Fruit fly (Drosophila melanogaster): ENCODE measurements around the gene CG10352.
A peak's percentile ranks its signal among the peaks of the same experiment; 100 is the strongest.

The CG10352 gene

dm6 chrX:11917056-11917633, 40.2 kb upstream of the CG10352 start, which contains the start of gene pot (continued):
- TF ChIP-seq CG8944 (GFP tag; optimal IDR thresholded peaks at IDR 0.05): no peak
- TF ChIP-seq jing (GFP tag; optimal IDR thresholded peaks at IDR 0.05): no peak
- no peak for TF ChIP-seq onecut (GFP tag; IDR thresholded peaks at IDR 0.05)
- TF ChIP-seq tna (GFP tag; IDR thresholded peaks at IDR 0.05; ENCODE audit: partially characterized antibody): no peak
- TF ChIP-seq Ets97D (GFP tag; optimal IDR thresholded peaks at IDR 0.05): no peak
- TF ChIP-seq CG9932 (GFP tag; IDR thresholded peaks at IDR 0.05): no peak
- no peak for TF ChIP-seq da (GFP tag; optimal IDR thresholded peaks at IDR 0.05)
- TF ChIP-seq ro (GFP tag; IDR thresholded peaks at IDR 0.05): no peak
- no peak for TF ChIP-seq CG3407 (GFP tag; optimal IDR thresholded peaks at IDR 0.05)
- TF ChIP-seq pan (optimal IDR thresholded peaks at IDR 0.05): no peak
- no peak for TF ChIP-seq pan (GFP tag; optimal IDR thresholded peaks at IDR 0.05 in 1 of 2, IDR thresholded peaks at IDR 0.05 in 1 of 2)
- TF ChIP-seq Dp (GFP tag; optimal IDR thresholded peaks at IDR 0.05): no peak
- no peak for TF ChIP-seq CG14014 (GFP tag; IDR thresholded peaks at IDR 0.05)
- no peak for TF ChIP-seq CG15696 (tag; optimal IDR thresholded peaks at IDR 0.05)
- no peak for TF ChIP-seq chn (GFP tag; optimal IDR thresholded peaks at IDR 0.05)
- peak; percentile 34; the same call in 1 of the 2 replicates for TF ChIP-seq vvl (GFP tag; IDR thresholded peaks at IDR 0.05)
- TF ChIP-seq CG5245 (GFP tag; optimal IDR thresholded peaks at IDR 0.05): no peak
- TF ChIP-seq hkb (optimal IDR thresholded peaks at IDR 0.05): no peak
- 0 out of 2 replicates have a peak, but pooled peaks have one; percentile 21 for TF ChIP-seq hkb (GFP tag; IDR thresholded peaks at IDR 0.05)
- TF ChIP-seq phol (tag; optimal IDR thresholded peaks at IDR 0.05): no peak
- peak; percentile 46 for TF ChIP-seq CG12769 (tag; optimal IDR thresholded peaks at IDR 0.05)
- no peak for TF ChIP-seq Myb (GFP tag; optimal IDR thresholded peaks at IDR 0.05)
- peak; percentile 26 for TF ChIP-seq sqz (GFP tag; optimal IDR thresholded peaks at IDR 0.05)
- no peak for TF ChIP-seq ranshi (GFP tag; IDR thresholded peaks at IDR 0.05)
- no peak for TF ChIP-seq CG13424 (tag; optimal IDR thresholded peaks at IDR 0.05)
- TF ChIP-seq repo (GFP tag; optimal IDR thresholded peaks at IDR 0.05): no peak
- TF ChIP-seq CG10274 (GFP tag; optimal IDR thresholded peaks at IDR 0.05): no peak
- peak; percentile 55 for TF ChIP-seq Med (GFP tag)
- TF ChIP-seq z (GFP tag; IDR thresholded peaks at IDR 0.05): 0 out of 3 replicates have a peak, but pooled peaks have one; percentile 18
- TF ChIP-seq CG14860 (GFP tag; IDR thresholded peaks at IDR 0.05; ENCODE audit: partially characterized antibody): no peak
- no peak for TF ChIP-seq ATbp (GFP tag; optimal IDR thresholded peaks at IDR 0.05)
- no peak for TF ChIP-seq stwl (tag; optimal IDR thresholded peaks at IDR 0.05)
- no peak for TF ChIP-seq B-H2 (GFP tag; optimal IDR thresholded peaks at IDR 0.05)
- no peak for TF ChIP-seq CG8290 (GFP tag; optimal IDR thresholded peaks at IDR 0.05)
- TF ChIP-seq CG8290 (tag; optimal IDR thresholded peaks at IDR 0.05): peak in 1 of 2 experiments; percentile 47
- TF ChIP-seq CG42726 (GFP tag; IDR thresholded peaks at IDR 0.05; ENCODE audit: partially characterized antibody): no peak
- TF ChIP-seq CG15601 (tag; optimal IDR thresholded peaks at IDR 0.05): no peak
- TF ChIP-seq fd64A (GFP tag; optimal IDR thresholded peaks at IDR 0.05): no peak
- no peak for TF ChIP-seq crc (GFP tag; optimal IDR thresholded peaks at IDR 0.05)
- no peak for TF ChIP-seq CG9876 (GFP tag; optimal IDR thresholded peaks at IDR 0.05)
- TF ChIP-seq pros (GFP tag; optimal IDR thresholded peaks at IDR 0.05): no peak
- TF ChIP-seq pb (GFP tag; optimal IDR thresholded peaks at IDR 0.05): no peak
- TF ChIP-seq Sry-δ (GFP tag; optimal IDR thresholded peaks at IDR 0.05): no peak
- no peak for TF ChIP-seq wek (GFP tag; optimal IDR thresholded peaks at IDR 0.05)
- TF ChIP-seq CG11247 (GFP tag; IDR thresholded peaks at IDR 0.05): no peak
- TF ChIP-seq row (GFP tag; IDR thresholded peaks at IDR 0.05): peak; percentile 22; the same call in 1 of the 3 replicates

Data from whole organism, embryonic.